Worm (Caenorhabditis elegans): ENCODE results near the gene rps-9.

- TF ChIP-seq sptf-1 (tag; optimal IDR thresholded peaks at IDR 0.05) (no peak), ztf-11 (tag; optimal IDR thresholded peaks at IDR 0.05) (no peak), lsy-2 (tag; optimal IDR thresholded peaks at IDR 0.05) (no peak), ceh-83 (GFP tag; optimal IDR thresholded peaks at IDR 0.05) (no peak), lin-13 (tag; optimal IDR thresholded peaks at IDR 0.05) (no peak), snpc-4 (tag; optimal IDR thresholded peaks at IDR 0.05) (no peak), nhr-76 (tag; optimal IDR thresholded peaks at IDR 0.05) (no peak), nhr-237 (tag; optimal IDR thresholded peaks at IDR 0.05) (no peak), mep-1 (tag; optimal IDR thresholded peaks at IDR 0.05) (no peak)
Measured at ce11 chrII:11112419-11112818, 13.7 kb downstream of the rps-9 start, which contains the start of gene mat-2.
